Worm (Caenorhabditis elegans) whole organism, midembryonic: Measurements from ENCODE around the gene T05A7.11.

Experiments used
- T22C8.4 ChIP-seq: fragments of 200-800 bp; sonication (Bioruptor generic); IDR thresholded peaks from 2 replicates; pipeline ENCODE4 v1.3.6; 2022; ENCODE audit warnings: missing genetic modification characterization, missing compliant biosample characterization
- cog-1 ChIP-seq: sonication (generic microtip); optimal IDR thresholded peaks from 2 replicates; lab custom pipeline; 2016; ENCODE audit warnings: missing genetic modification characterization, missing compliant biosample characterization
- flt-1 ChIP-seq: fragments of 200-800 bp; sonication (Bioruptor generic); IDR thresholded peaks from 2 replicates; pipeline ENCODE4 v1.3.6; 2022; ENCODE audit warnings: missing genetic modification characterization, missing compliant biosample characterization
- klf-2 ChIP-seq: fragments of 200-800 bp; sonication (Bioruptor generic); conservative IDR thresholded peaks from 2 replicates; pipeline ENCODE4 v1.3.6; 2022; ENCODE audit warnings: missing genetic modification reagents, missing genetic modification characterization, missing compliant biosample characterization
- med-1 ChIP-seq: sonication (generic microtip); optimal IDR thresholded peaks from 2 replicates; lab custom pipeline; 2017; ENCODE audit warnings: missing genetic modification characterization, mild to moderate bottlenecking, missing compliant biosample characterization, antibody characterized with exemption, missing genetic modification reagents; ENCODE audit not compliant: insufficient read depth
- tab-1 ChIP-seq: fragments of 200-800 bp; sonication (Bioruptor generic); IDR thresholded peaks from 2 replicates; pipeline ENCODE4 v1.3.6; 2022; ENCODE audit warnings: missing genetic modification characterization, missing compliant biosample characterization
- ztf-23 ChIP-seq: fragments of 200-800 bp; sonication (Bioruptor generic); IDR thresholded peaks from 2 replicates; pipeline ENCODE4 v1.3.6; 2022; ENCODE audit warnings: missing genetic modification reagents, missing genetic modification characterization, missing compliant biosample characterization
- ztf-29 ChIP-seq: fragments of 200-800 bp; sonication (Bioruptor generic); IDR thresholded peaks from 2 replicates; pipeline ENCODE4 v1.3.6; 2022; ENCODE audit warnings: missing genetic modification reagents, missing genetic modification characterization, missing compliant biosample characterization

- no peak for TF ChIP-seq ztf-29 (GFP tag; lab: Robert Waterston, UW)
- no peak for TF ChIP-seq T22C8.4 (GFP tag; lab: Robert Waterston, UW)
- TF ChIP-seq cog-1 (tag; lab: Kevin White, UChicago) = no peak
- no peak for TF ChIP-seq flt-1
- no peak for TF ChIP-seq tab-1 (GFP tag; lab: Robert Waterston, UW)
- TF ChIP-seq ztf-23 (GFP tag; lab: Robert Waterston, UW) = no peak
- TF ChIP-seq klf-2 (GFP tag; lab: Robert Waterston, UW) = no peak
- TF ChIP-seq med-1 = no peak
These were observed 18.4 kb upstream of the T05A7.11 start, which contains the start of gene sre-40 for ce11 chrII:4683693-4684092.
